Fruit fly (Drosophila melanogaster): ENCODE data around the gene axed.

Gene axed

DNA sequence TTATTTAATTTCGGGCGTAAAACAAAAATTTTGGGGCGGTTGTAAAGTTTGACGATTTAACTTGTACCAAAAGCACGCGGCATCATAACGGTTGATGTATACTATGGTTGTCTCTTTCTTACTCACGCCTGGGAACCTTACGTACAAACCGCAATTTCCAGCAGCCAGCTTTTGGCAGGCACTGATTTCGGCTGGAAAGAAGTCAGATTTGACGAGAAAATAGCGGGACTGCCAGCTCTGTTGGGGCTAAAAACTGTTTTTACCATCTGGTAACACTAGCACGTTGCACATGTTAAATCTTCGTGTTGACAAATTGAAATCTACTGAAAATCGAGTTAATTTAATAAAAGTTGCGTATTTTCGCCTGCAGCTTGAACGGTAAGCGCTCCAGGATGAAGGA is 3.2 kb upstream of the axed start, which contains the start of gene zpg:
Gene zpg (minus strand): TSS at position 108 of the 400 bp plus-strand sequence.
- TF ChIP-seq CG1647 (GFP tag; optimal IDR thresholded peaks at IDR 0.05) (no peak), CG17328 (GFP tag; IDR thresholded peaks at IDR 0.05) (no peak), cas (GFP tag; IDR thresholded peaks at IDR 0.05) (no peak), CG8290 (GFP tag; optimal IDR thresholded peaks at IDR 0.05) (no peak), CG8290 (tag; optimal IDR thresholded peaks at IDR 0.05) (peak in 1 of 2 experiments; percentile 11), CG31388 (GFP tag; optimal IDR thresholded peaks at IDR 0.05) (no peak), ssp (GFP tag; IDR thresholded peaks at IDR 0.05) (no peak), CG18262 (tag; optimal IDR thresholded peaks at IDR 0.05) (no peak), maf-S (GFP tag; optimal IDR thresholded peaks at IDR 0.05) (no peak), CG9609 (GFP tag; optimal IDR thresholded peaks at IDR 0.05) (peak; percentile 26), sim (GFP tag; IDR thresholded peaks at IDR 0.05) (no peak), stwl (tag; optimal IDR thresholded peaks at IDR 0.05) (peak; percentile 99), CG11723 (GFP tag; optimal IDR thresholded peaks at IDR 0.05) (no peak), Six4 (GFP tag; optimal IDR thresholded peaks at IDR 0.05) (no peak), Hr51 (GFP tag; optimal IDR thresholded peaks at IDR 0.05) (peak in 1 of 2 experiments; percentile 7), Rfx (GFP tag; IDR thresholded peaks at IDR 0.05) (peak; percentile 56), da (GFP tag; optimal IDR thresholded peaks at IDR 0.05) (no peak), Ets65A (GFP tag) (peak; percentile 87), inv (GFP tag; IDR thresholded peaks at IDR 0.05; ENCODE audit: partially characterized antibody) (peak; percentile 37; the same call in 1 of the 2 replicates), Fer1 (GFP tag; optimal IDR thresholded peaks at IDR 0.05) (no peak), CG3281 (GFP tag; optimal IDR thresholded peaks at IDR 0.05) (no peak), mld (GFP tag; IDR thresholded peaks at IDR 0.05; ENCODE audit: partially characterized antibody) (no peak), CG13287 (GFP tag; IDR thresholded peaks at IDR 0.05; ENCODE audit: partially characterized antibody) (peak; percentile 77), NfI (GFP tag; optimal IDR thresholded peaks at IDR 0.05) (peak; percentile 18), CG7372 (GFP tag; IDR thresholded peaks at IDR 0.05) (no peak), CG17912 (GFP tag; optimal IDR thresholded peaks at IDR 0.05) (peak; percentile 39), lab (GFP tag; optimal IDR thresholded peaks at IDR 0.05) (no peak), klu (GFP tag; IDR thresholded peaks at IDR 0.05) (no peak), ems (GFP tag; optimal IDR thresholded peaks at IDR 0.05) (peak; percentile 30), fd64A (GFP tag; optimal IDR thresholded peaks at IDR 0.05) (no peak), Atf3 (GFP tag; optimal IDR thresholded peaks at IDR 0.05) (no peak), CG17385 (GFP tag; optimal IDR thresholded peaks at IDR 0.05) (no peak), Mes4 (GFP tag; optimal IDR thresholded peaks at IDR 0.05) (no peak), Doc3 (GFP tag; IDR thresholded peaks at IDR 0.05; ENCODE audit: partially characterized antibody) (no peak), CG6765 (GFP tag; optimal IDR thresholded peaks at IDR 0.05) (no peak), CG10654 (GFP tag; optimal IDR thresholded peaks at IDR 0.05) (no peak), CG3726 (GFP tag; IDR thresholded peaks at IDR 0.05) (no peak), CG17612 (GFP tag; IDR thresholded peaks at IDR 0.05) (no peak), onecut (GFP tag; IDR thresholded peaks at IDR 0.05) (no peak), CG18476 (GFP tag; optimal IDR thresholded peaks at IDR 0.05) (no peak), CG10543 (GFP tag; optimal IDR thresholded peaks at IDR 0.05) (no peak), CG2116 (GFP tag; optimal IDR thresholded peaks at IDR 0.05) (peak; percentile 9), CG17359 (tag; optimal IDR thresholded peaks at IDR 0.05) (no peak), CG5245 (GFP tag; optimal IDR thresholded peaks at IDR 0.05) (no peak), Gsc (GFP tag; IDR thresholded peaks at IDR 0.05) (no peak), CG10366 (GFP tag; IDR thresholded peaks at IDR 0.05) (no peak), CG6254 (GFP tag; optimal IDR thresholded peaks at IDR 0.05) (no peak), Ravus (GFP tag; IDR thresholded peaks at IDR 0.05) (no peak), CkIIα-i1 (GFP tag; IDR thresholded peaks at IDR 0.05) (no peak), Aef1 (GFP tag; IDR thresholded peaks at IDR 0.05) (no peak), CG8359 (GFP tag; optimal IDR thresholded peaks at IDR 0.05; ENCODE audit: borderline replicate concordance) (no peak), gsb-n (tag; optimal IDR thresholded peaks at IDR 0.05) (no peak)

Data from whole organism, embryonic.